Fruit fly (Drosophila melanogaster) whole organism, prepupa: ENCODE data around the gene CG6066.

Experiments
- Blimp-1 ChIP-seq: fragments of 200-800 bp; sonication (Bioruptor generic); optimal IDR thresholded peaks from 3 replicates; lab custom pipeline; 2017; ENCODE audit warnings: missing biosample characterization, missing genetic modification characterization, mild to moderate bottlenecking, moderate library complexity, missing genetic modification reagents
- CG10631 ChIP-seq: fragments of 200-800 bp; sonication (Bioruptor generic); optimal IDR thresholded peaks from 2 replicates; lab custom pipeline; 2016; ENCODE audit warnings: missing biosample characterization, missing genetic modification characterization
- CG10669 ChIP-seq: fragments of 200-800 bp; sonication (Bioruptor generic); optimal IDR thresholded peaks from 3 replicates; lab custom pipeline; 2018; ENCODE audit warnings: missing biosample characterization, mild to moderate bottlenecking, missing genetic modification characterization, moderate library complexity
- CG11294 ChIP-seq: fragments of 200-800 bp; sonication (Bioruptor generic); IDR thresholded peaks from 2 replicates; pipeline ENCODE4 v1.3.6; 2022; ENCODE audit warnings: missing biosample characterization, missing genetic modification characterization
- CG11902 ChIP-seq: fragments of 200-800 bp; sonication (Bioruptor generic); optimal IDR thresholded peaks from 3 replicates; lab custom pipeline; 2016; ENCODE audit warnings: missing biosample characterization, missing genetic modification characterization
- CG15336 ChIP-seq: fragments of 200-800 bp; sonication (Bioruptor generic); IDR thresholded peaks from 2 replicates; pipeline ENCODE4 v1.3.6; 2022; ENCODE audit warnings: missing biosample characterization, missing genetic modification characterization
- CG1621 ChIP-seq: fragments of 200-800 bp; sonication (Bioruptor generic); optimal IDR thresholded peaks from 3 replicates; lab custom pipeline; 2018; ENCODE audit warnings: missing biosample characterization, mild to moderate bottlenecking, missing genetic modification characterization
- CG16779 ChIP-seq: fragments of 200-800 bp; sonication (Bioruptor generic); optimal IDR thresholded peaks from 3 replicates; lab custom pipeline; 2017; ENCODE audit warnings: missing biosample characterization, mild to moderate bottlenecking, missing genetic modification characterization
- CG3032 ChIP-seq: fragments of 200-800 bp; optimal IDR thresholded peaks from 2 replicates; lab custom pipeline; 2019; ENCODE audit warnings: missing biosample characterization, mild to moderate bottlenecking, missing genetic modification characterization, moderate library complexity
- CG31627 ChIP-seq: fragments of 200-800 bp; sonication (Bioruptor generic); optimal IDR thresholded peaks from 3 replicates; lab custom pipeline; 2016; ENCODE audit warnings: missing biosample characterization, missing genetic modification characterization
- CG6163 ChIP-seq: fragments of 200-800 bp; sonication (Bioruptor generic); IDR thresholded peaks from 3 replicates; pipeline ENCODE4 v1.3.6; 2022; ENCODE audit warnings: missing biosample characterization, missing genetic modification characterization
- CG6276 ChIP-seq: fragments of 200-800 bp; sonication (Bioruptor generic); optimal IDR thresholded peaks from 2 replicates; lab custom pipeline; 2017; ENCODE audit warnings: missing biosample characterization, mild to moderate bottlenecking, missing genetic modification characterization
- CG6792 ChIP-seq: fragments of 200-800 bp; sonication (Bioruptor generic); optimal IDR thresholded peaks from 3 replicates; lab custom pipeline; 2016; ENCODE audit warnings: missing biosample characterization, missing genetic modification characterization
- CG6808 ChIP-seq: fragments of 200-800 bp; sonication (Bioruptor generic); optimal IDR thresholded peaks from 3 replicates; lab custom pipeline; 2017; ENCODE audit warnings: missing biosample characterization, missing genetic modification characterization, mild to moderate bottlenecking, moderate library complexity, missing genetic modification reagents
- CG7368 ChIP-seq: fragments of 200-800 bp; sonication (Bioruptor generic); optimal IDR thresholded peaks from 3 replicates; lab custom pipeline; 2016; ENCODE audit warnings: missing biosample characterization, missing genetic modification characterization
- CG8319 ChIP-seq: fragments of 200-800 bp; sonication (Bioruptor generic); optimal IDR thresholded peaks from 3 replicates; lab custom pipeline; 2016; ENCODE audit warnings: missing biosample characterization, missing genetic modification characterization
- CG8632 ChIP-seq: fragments of 200-800 bp; sonication (Bioruptor generic); optimal IDR thresholded peaks from 3 replicates; lab custom pipeline; 2016; ENCODE audit warnings: missing biosample characterization, missing genetic modification characterization
- Eip78C ChIP-seq: fragments of 200-800 bp; sonication (Bioruptor generic); peaks from one replicate; lab custom pipeline; 2016; ENCODE audit warnings: missing biosample characterization, missing genetic modification characterization
- Eip93F ChIP-seq: fragments of 200-800 bp; sonication (Bioruptor generic); optimal IDR thresholded peaks from 2 replicates; lab custom pipeline; 2016; ENCODE audit warnings: missing biosample characterization, mild to moderate bottlenecking, missing genetic modification characterization
- Ets21C ChIP-seq: fragments of 200-800 bp; sonication (Bioruptor generic); optimal IDR thresholded peaks from 3 replicates; lab custom pipeline; 2016; ENCODE audit warnings: missing biosample characterization, missing genetic modification characterization
- Gug ChIP-seq: fragments of 200-800 bp; sonication (Bioruptor generic); IDR thresholded peaks from 2 replicates; pipeline ENCODE4 v1.3.6; 2022; ENCODE audit warnings: missing biosample characterization, missing genetic modification characterization
- Hr38 ChIP-seq: sonication (Bioruptor generic); optimal IDR thresholded peaks from 2 replicates; lab custom pipeline; 2016; ENCODE audit warnings: missing biosample characterization, missing genetic modification characterization
- Hr4 ChIP-seq: fragments of 200-800 bp; sonication (Bioruptor generic); optimal IDR thresholded peaks from 3 replicates; lab custom pipeline; 2016; ENCODE audit warnings: missing biosample characterization, missing genetic modification characterization
- Smox ChIP-seq: fragments of 200-800 bp; sonication (Bioruptor generic); optimal IDR thresholded peaks from 3 replicates; lab custom pipeline; 2016; ENCODE audit warnings: missing biosample characterization, missing genetic modification characterization
- Sox14 ChIP-seq: fragments of 200-800 bp; sonication (Bioruptor generic); optimal IDR thresholded peaks from 3 replicates; lab custom pipeline; 2016; ENCODE audit warnings: missing biosample characterization, missing genetic modification characterization
- Sox15 ChIP-seq: fragments of 200-800 bp; sonication (Bioruptor generic); optimal IDR thresholded peaks from 3 replicates; lab custom pipeline; 2016; ENCODE audit warnings: missing biosample characterization, missing genetic modification characterization
- acj6 ChIP-seq: fragments of 200-800 bp; sonication (Bioruptor generic); optimal IDR thresholded peaks from 3 replicates; lab custom pipeline; 2016; ENCODE audit warnings: missing biosample characterization, missing genetic modification characterization
- eg ChIP-seq: fragments of 200-800 bp; sonication (Bioruptor generic); IDR thresholded peaks from 3 replicates; pipeline ENCODE4 v1.3.6; 2022; ENCODE audit warnings: missing biosample characterization, missing genetic modification characterization
- esn ChIP-seq: fragments of 200-800 bp; sonication (Bioruptor generic); optimal IDR thresholded peaks from 2 replicates; lab custom pipeline; 2016; ENCODE audit warnings: missing biosample characterization, mild to moderate bottlenecking, missing genetic modification characterization, moderate library complexity
- salr ChIP-seq, 2 experiments: fragments of 200-800 bp; sonication (Bioruptor generic); optimal IDR thresholded peaks; 3 replicates each; lab custom pipeline; 2016 to 2018; ENCODE audit warnings: missing biosample characterization in 2 of 2, missing genetic modification characterization in 2 of 2, mild to moderate bottlenecking in 1 of 2
- spab ChIP-seq: fragments of 200-800 bp; sonication (Bioruptor generic); optimal IDR thresholded peaks from 2 replicates; lab custom pipeline; 2017; ENCODE audit warnings: missing biosample characterization, mild to moderate bottlenecking, missing genetic modification characterization, missing genetic modification reagents
- ss ChIP-seq, 2 experiments: fragments of 200-800 bp; sonication (Bioruptor generic); optimal IDR thresholded peaks; 2 replicates in 1 of 2; 3 replicates in 1 of 2; lab custom pipeline; 2017 to 2018; ENCODE audit warnings: mild to moderate bottlenecking in 2 of 2, missing biosample characterization in 2 of 2, missing genetic modification characterization in 2 of 2, moderate library complexity in 1 of 2
- svp ChIP-seq: fragments of 200-800 bp; sonication (Bioruptor generic); peaks from one replicate; lab custom pipeline; 2016; ENCODE audit warnings: missing biosample characterization, missing genetic modification characterization
- topi ChIP-seq: fragments of 200-800 bp; sonication (Bioruptor generic); optimal IDR thresholded peaks from 3 replicates; lab custom pipeline; 2016; ENCODE audit warnings: missing biosample characterization, missing genetic modification characterization
- vri ChIP-seq: fragments of 200-800 bp; sonication (Bioruptor generic); optimal IDR thresholded peaks from 3 replicates; lab custom pipeline; 2016; ENCODE audit warnings: missing biosample characterization, mild to moderate bottlenecking, missing genetic modification characterization

Gene CG6066

DNA sequence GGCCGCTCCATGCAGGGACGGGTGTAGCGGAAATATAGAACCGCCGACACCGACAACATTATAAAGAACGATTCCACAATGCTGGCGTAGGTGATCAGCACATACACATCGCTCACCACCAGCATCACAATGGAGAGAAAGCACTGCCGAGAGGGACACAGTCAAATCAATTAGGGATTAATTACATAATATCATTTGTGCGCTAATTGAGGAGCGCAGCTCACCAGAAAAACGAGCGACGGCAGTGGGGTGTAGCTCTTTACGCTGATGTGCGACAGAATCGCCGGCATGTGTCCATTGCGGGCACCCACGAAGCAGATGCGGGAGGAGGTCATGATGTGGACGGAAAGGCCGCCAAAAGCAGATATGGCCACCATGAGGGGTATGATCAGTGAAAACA lies 7.0 kb downstream of the CG6066 start:
- TF ChIP-seq CG6792 (GFP tag; lab: Kevin White, UChicago) (no peak), CG6163 (GFP tag; lab: Robert Waterston, UW) (no peak), svp (GFP tag; lab: Kevin White, UChicago) (peak; percentile 65), vri (GFP tag; lab: Kevin White, UChicago) (peak; percentile 14)

DNA sequence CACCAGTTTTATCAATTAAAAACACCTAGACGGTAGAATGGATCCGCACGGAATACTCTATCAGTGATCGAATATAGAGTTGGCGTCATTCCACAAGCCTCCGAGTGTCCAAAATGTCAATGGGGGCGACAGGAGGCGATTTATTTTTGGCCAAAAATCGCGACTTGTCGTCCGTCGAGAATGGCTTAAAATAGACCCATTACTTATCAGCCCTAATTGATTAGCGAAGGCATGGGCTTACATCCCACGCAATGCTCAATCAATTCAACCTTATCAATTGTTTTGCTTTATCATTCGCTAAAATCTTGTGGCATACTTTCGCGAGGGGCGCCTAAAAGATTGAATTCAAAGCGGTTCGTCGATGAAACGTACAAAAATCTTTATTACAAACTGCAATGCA lies 8.4 kb downstream of the CG6066 start:
- no peak for TF ChIP-seq CG16779
- TF ChIP-seq vri (GFP tag; lab: Kevin White, UChicago): no peak
- no peak for TF ChIP-seq CG15336 (GFP tag; lab: Robert Waterston, UW)
- TF ChIP-seq Hr4 (GFP tag; lab: Kevin White, UChicago): no peak
- no peak for TF ChIP-seq CG1621 (tag; lab: Kevin White, UChicago)
- TF ChIP-seq CG7368 (GFP tag; lab: Kevin White, UChicago): no peak
- TF ChIP-seq Blimp-1 (GFP tag; lab: Kevin White, UChicago): no peak
- no peak for TF ChIP-seq Hr38 (GFP tag; lab: Kevin White, UChicago)
- no peak for TF ChIP-seq esn
- TF ChIP-seq CG6276: no peak

DNA sequence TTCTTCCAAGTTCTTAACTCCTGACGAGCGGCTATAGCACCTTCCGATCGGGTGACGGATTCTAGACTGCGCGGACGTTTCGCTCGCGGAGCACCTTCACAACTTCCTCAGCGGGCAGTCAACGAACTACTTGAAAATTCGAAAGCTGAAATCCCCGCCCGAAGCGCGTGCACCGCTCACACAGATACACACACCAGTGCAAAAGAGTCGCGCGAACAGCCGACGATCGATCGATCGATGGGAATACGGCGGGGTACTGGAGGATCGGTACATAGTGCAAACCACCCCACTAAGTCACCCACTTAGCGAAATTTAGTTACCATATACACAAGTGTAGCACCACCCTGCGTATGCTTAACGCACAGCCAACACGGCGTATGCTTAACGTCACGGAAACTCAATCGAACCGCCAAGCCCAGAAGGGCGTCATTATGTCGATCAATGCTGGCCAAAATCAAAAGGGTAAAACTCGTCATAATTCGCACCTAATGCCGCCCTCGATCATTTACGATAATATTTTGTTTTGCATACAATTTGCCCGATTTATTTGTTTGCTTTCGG lies 10.3 kb downstream of the CG6066 start, which contains the start of gene CAH9:
Gene CAH9 (minus strand): TSS at position 51 of the 561 bp plus-strand sequence.
- TF ChIP-seq CG15336 (GFP tag; lab: Robert Waterston, UW) (no peak), CG11294 (no peak), CG3032 (tag; lab: Kevin White, UChicago) (no peak), svp (GFP tag; lab: Kevin White, UChicago) (no peak), Eip93F (GFP tag; lab: Kevin White, UChicago) (no peak), CG10631 (GFP tag; lab: Kevin White, UChicago) (no peak), CG8319 (GFP tag; lab: Kevin White, UChicago) (no peak), CG6792 (GFP tag; lab: Kevin White, UChicago) (no peak)

DNA sequence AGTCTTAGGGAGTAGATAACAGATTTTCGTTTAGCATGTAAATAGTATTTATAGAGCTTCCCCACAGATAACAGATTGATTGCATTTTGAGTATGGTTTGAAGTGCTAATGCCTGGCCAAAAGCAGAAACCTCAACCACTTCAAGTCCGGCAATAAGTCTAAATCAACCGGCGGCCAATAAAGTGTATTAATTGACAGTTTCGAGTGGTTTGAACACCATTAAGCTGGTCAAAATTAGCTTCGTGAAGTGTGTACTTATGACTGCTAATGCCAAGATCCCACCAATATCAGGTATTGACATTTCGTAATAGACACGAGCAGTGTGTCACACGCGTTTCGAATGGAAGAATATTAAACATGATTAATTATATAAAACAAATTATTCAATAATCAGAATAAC lies 11.1 kb downstream of the CG6066 start:
- TF ChIP-seq Hr4 (GFP tag; lab: Kevin White, UChicago) (no peak), Ets21C (GFP tag; lab: Kevin White, UChicago) (no peak), Blimp-1 (GFP tag; lab: Kevin White, UChicago) (no peak), Sox14 (GFP tag; lab: Kevin White, UChicago) (no peak), CG6163 (GFP tag; lab: Robert Waterston, UW) (no peak), ss (GFP tag; optimal IDR thresholded peaks at IDR 0.05; lab: Kevin White, UChicago) (no peak), CG10669 (GFP tag; lab: Kevin White, UChicago) (no peak), CG8632 (GFP tag; lab: Kevin White, UChicago) (no peak), Gug (GFP tag; lab: Robert Waterston, UW) (no peak), Sox15 (GFP tag; lab: Kevin White, UChicago) (no peak)

DNA sequence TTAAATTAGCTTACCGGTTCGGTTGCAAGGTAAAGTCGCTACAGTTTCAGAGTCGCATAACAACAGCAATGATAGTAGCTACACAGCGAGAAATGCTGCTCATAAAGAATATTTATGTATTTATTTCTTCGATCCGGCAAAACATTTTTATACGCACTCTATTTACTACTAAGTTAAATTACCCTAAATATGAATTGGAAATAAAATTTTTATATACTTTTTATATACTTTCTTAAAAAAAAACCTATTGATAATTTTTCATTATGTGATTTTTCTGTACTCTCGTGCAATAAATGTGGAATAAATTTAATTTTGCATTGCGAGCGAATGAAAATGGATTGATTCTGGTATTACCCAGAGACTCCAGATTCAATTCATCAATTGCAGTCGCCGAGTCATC lies 15.6 kb downstream of the CG6066 start, which contains the start of gene Jhbp11:
Gene Jhbp11 (plus strand): TSS at position 301 of the 400 bp plus-strand sequence.
- TF ChIP-seq CG6163 (GFP tag; lab: Robert Waterston, UW): no peak
- no peak for TF ChIP-seq topi (GFP tag; lab: Kevin White, UChicago)
- TF ChIP-seq spab: no peak
- TF ChIP-seq esn: no peak
- no peak for TF ChIP-seq Smox (GFP tag; lab: Kevin White, UChicago)
- TF ChIP-seq CG8632 (GFP tag; lab: Kevin White, UChicago): no peak
- TF ChIP-seq CG31627 (GFP tag; lab: Kevin White, UChicago): no peak
- TF ChIP-seq Blimp-1 (GFP tag; lab: Kevin White, UChicago): no peak
- TF ChIP-seq eg: 0 out of 3 replicates have a peak, but pooled peaks have one; percentile 15
- TF ChIP-seq Eip78C: peak; percentile 49
- TF ChIP-seq CG6808 (GFP tag; lab: Kevin White, UChicago): no peak
- TF ChIP-seq acj6 (GFP tag; lab: Kevin White, UChicago): no peak
- no peak for TF ChIP-seq CG11902 (GFP tag; lab: Kevin White, UChicago)
- TF ChIP-seq Gug (GFP tag; lab: Robert Waterston, UW): no peak
- no peak for TF ChIP-seq salr (GFP tag; optimal IDR thresholded peaks at IDR 0.05; lab: Kevin White, UChicago)
- TF ChIP-seq Eip93F (GFP tag; lab: Kevin White, UChicago): no peak
